Fruit fly (Drosophila melanogaster) whole organism, embryonic: ENCODE data around the gene CG32985.

Experiments used
- Adf1 ChIP-seq: fragments of 200-800 bp; sonication (Bioruptor generic); IDR thresholded peaks from 2 replicates; pipeline ENCODE4 v1.3.6; 2022; ENCODE audit warnings: missing biosample characterization, missing genetic modification characterization
- Aef1 ChIP-seq: fragments of 200-800 bp; sonication (Bioruptor generic); IDR thresholded peaks from 3 replicates; pipeline ENCODE4 v1.3.6; 2022; ENCODE audit warnings: missing biosample characterization, missing genetic modification characterization
- BtbVII ChIP-seq: fragments of 200-800 bp; sonication (Bioruptor generic); optimal IDR thresholded peaks from 3 replicates; lab custom pipeline; 2017; ENCODE audit warnings: missing biosample characterization, mild to moderate bottlenecking, missing genetic modification characterization
- CG10267 ChIP-seq: fragments of 200-800 bp; sonication (Bioruptor generic); optimal IDR thresholded peaks from 2 replicates; lab custom pipeline; 2018; ENCODE audit warnings: missing biosample characterization, mild to moderate bottlenecking, missing genetic modification characterization, moderate library complexity
- CG10979 ChIP-seq: fragments of 200-800 bp; sonication (Bioruptor generic); optimal IDR thresholded peaks from 2 replicates; lab custom pipeline; 2018; ENCODE audit warnings: missing biosample characterization, mild to moderate bottlenecking, missing genetic modification characterization, moderate library complexity
- CG11504 ChIP-seq: fragments of 200-800 bp; sonication (Bioruptor generic); optimal IDR thresholded peaks from 3 replicates; lab custom pipeline; 2019; ENCODE audit warnings: missing biosample characterization, mild to moderate bottlenecking, missing genetic modification characterization, moderate library complexity
- CG12071 ChIP-seq: fragments of 200-800 bp; sonication (Bioruptor generic); optimal IDR thresholded peaks from 3 replicates; lab custom pipeline; 2018; ENCODE audit warnings: missing biosample characterization, mild to moderate bottlenecking, missing genetic modification characterization
- CG12391 ChIP-seq: fragments of 200-800 bp; sonication (Bioruptor generic); optimal IDR thresholded peaks from 3 replicates; lab custom pipeline; 2018; ENCODE audit warnings: missing biosample characterization, mild to moderate bottlenecking, missing genetic modification characterization, moderate library complexity
- CG13123 ChIP-seq: fragments of 200-800 bp; sonication (Bioruptor generic); optimal IDR thresholded peaks from 2 replicates; lab custom pipeline; 2016; ENCODE audit warnings: missing biosample characterization, missing genetic modification characterization
- CG14441 ChIP-seq: fragments of 200-800 bp; sonication (Bioruptor generic); IDR thresholded peaks from 2 replicates; pipeline ENCODE4 v1.3.6; 2022; ENCODE audit warnings: missing biosample characterization, missing genetic modification characterization
- CG15479 ChIP-seq: fragments of 200-800 bp; sonication (Bioruptor generic); optimal IDR thresholded peaks from 3 replicates; lab custom pipeline; 2019; ENCODE audit warnings: missing biosample characterization, mild to moderate bottlenecking, missing genetic modification characterization, moderate library complexity
- CG15514 ChIP-seq: fragments of 200-800 bp; sonication (Bioruptor generic); optimal IDR thresholded peaks from 3 replicates; lab custom pipeline; 2017; ENCODE audit warnings: missing biosample characterization, missing genetic modification characterization, mild to moderate bottlenecking, moderate library complexity, missing genetic modification reagents
- CG15696 ChIP-seq: fragments of 200-800 bp; sonication (Bioruptor generic); optimal IDR thresholded peaks from 2 replicates; lab custom pipeline; 2019; ENCODE audit warnings: missing biosample characterization, mild to moderate bottlenecking, missing genetic modification characterization, moderate library complexity
- CG17912 ChIP-seq: fragments of 200-800 bp; sonication (Bioruptor generic); optimal IDR thresholded peaks from 2 replicates; lab custom pipeline; 2018; ENCODE audit warnings: missing biosample characterization, mild to moderate bottlenecking, missing genetic modification characterization
- CG18599 ChIP-seq: fragments of 200-800 bp; sonication (Bioruptor generic); optimal IDR thresholded peaks from 3 replicates; lab custom pipeline; 2017; ENCODE audit warnings: missing biosample characterization, missing genetic modification characterization, mild to moderate bottlenecking, moderate library complexity, missing genetic modification reagents
- CG2875 ChIP-seq: fragments of 200-800 bp; sonication (Bioruptor generic); optimal IDR thresholded peaks from 2 replicates; lab custom pipeline; 2017; ENCODE audit warnings: missing biosample characterization, mild to moderate bottlenecking, missing genetic modification characterization, missing genetic modification reagents
- CG30403 ChIP-seq: fragments of 200-800 bp; sonication (Bioruptor generic); optimal IDR thresholded peaks from 3 replicates; lab custom pipeline; 2016; ENCODE audit warnings: missing biosample characterization, missing genetic modification characterization
- CG32532 ChIP-seq: fragments of 200-800 bp; sonication (Bioruptor generic); IDR thresholded peaks from 2 replicates; pipeline ENCODE4 v1.3.6; 2022; ENCODE audit warnings: missing biosample characterization, missing genetic modification characterization
- CG3847 ChIP-seq: fragments of 200-800 bp; sonication (Bioruptor generic); IDR thresholded peaks from 2 replicates; pipeline ENCODE4 v1.3.6; 2022; ENCODE audit warnings: missing biosample characterization, missing genetic modification characterization
- CG7372 ChIP-seq: fragments of 200-800 bp; sonication (Bioruptor generic); IDR thresholded peaks from 2 replicates; pipeline ENCODE4 v1.3.6; 2022; ENCODE audit warnings: missing biosample characterization, missing genetic modification characterization
- CG8388 ChIP-seq: fragments of 200-800 bp; sonication (Bioruptor generic); optimal IDR thresholded peaks from 2 replicates; lab custom pipeline; 2019; ENCODE audit warnings: missing biosample characterization, mild to moderate bottlenecking, missing genetic modification characterization, moderate library complexity
- CG9727 ChIP-seq: fragments of 200-800 bp; sonication (Bioruptor generic); optimal IDR thresholded peaks from 3 replicates; lab custom pipeline; 2017; ENCODE audit warnings: missing biosample characterization, mild to moderate bottlenecking, missing genetic modification characterization
- Camta ChIP-seq: fragments of 200-800 bp; sonication (Bioruptor generic); optimal IDR thresholded peaks from 2 replicates; lab custom pipeline; 2016; ENCODE audit warnings: missing biosample characterization, missing genetic modification characterization
- CoRest ChIP-seq: fragments of 200-800 bp; sonication (Bioruptor generic); optimal IDR thresholded peaks from 3 replicates; lab custom pipeline; 2018; ENCODE audit warnings: missing biosample characterization, mild to moderate bottlenecking, missing genetic modification characterization, moderate library complexity
- D19A ChIP-seq: fragments of 200-800 bp; optimal IDR thresholded peaks from 3 replicates; lab custom pipeline; 2019; ENCODE audit warnings: missing biosample characterization, mild to moderate bottlenecking, missing genetic modification characterization, moderate library complexity
- D19B ChIP-seq: fragments of 200-800 bp; sonication (Bioruptor generic); optimal IDR thresholded peaks from 2 replicates; lab custom pipeline; 2017; ENCODE audit warnings: missing biosample characterization, mild to moderate bottlenecking, missing genetic modification characterization
- Dll ChIP-seq: fragments of 200-800 bp; sonication (Bioruptor generic); IDR thresholded peaks from 4 replicates; pipeline ENCODE4 v1.3.6; 2022; ENCODE audit warnings: missing biosample characterization, missing genetic modification characterization; ENCODE audit not compliant: partially characterized antibody
- Gsc ChIP-seq: fragments of 200-800 bp; sonication (Bioruptor generic); IDR thresholded peaks from 2 replicates; pipeline ENCODE4 v1.3.6; 2022; ENCODE audit warnings: missing biosample characterization, missing genetic modification characterization
- MBD-R2 ChIP-seq: fragments of 200-800 bp; sonication (Bioruptor generic); IDR thresholded peaks from 2 replicates; pipeline ENCODE4 v1.3.6; 2022; ENCODE audit warnings: missing biosample characterization, missing genetic modification characterization
- Meics ChIP-seq: fragments of 200-800 bp; sonication (Bioruptor generic); optimal IDR thresholded peaks from 2 replicates; lab custom pipeline; 2017; ENCODE audit warnings: missing biosample characterization, mild to moderate bottlenecking, missing genetic modification characterization
- Optix ChIP-seq: fragments of 200-800 bp; sonication (Bioruptor generic); IDR thresholded peaks from 3 replicates; pipeline ENCODE4 v1.3.6; 2022; ENCODE audit warnings: missing biosample characterization, missing genetic modification characterization
- Ssrp ChIP-seq: fragments of 200-800 bp; sonication (Bioruptor generic); optimal IDR thresholded peaks from 2 replicates; lab custom pipeline; 2018; ENCODE audit warnings: missing biosample characterization, mild to moderate bottlenecking, missing genetic modification characterization, moderate library complexity
- Taf1 ChIP-seq: fragments of 200-800 bp; sonication (Bioruptor generic); IDR thresholded peaks from 2 replicates; pipeline ENCODE4 v1.3.6; 2022; ENCODE audit warnings: missing biosample characterization, missing genetic modification characterization
- ac ChIP-seq: fragments of 200-800 bp; sonication (Bioruptor generic); optimal IDR thresholded peaks from 3 replicates; lab custom pipeline; 2017; ENCODE audit warnings: missing biosample characterization, mild to moderate bottlenecking, missing genetic modification characterization
- ap ChIP-seq: fragments of 200-800 bp; sonication (Bioruptor generic); IDR thresholded peaks from 2 replicates; pipeline ENCODE4 v1.3.6; 2022; ENCODE audit warnings: missing biosample characterization, missing genetic modification characterization
- ash1 ChIP-seq: fragments of 200-800 bp; sonication (Bioruptor generic); optimal IDR thresholded peaks from 2 replicates; lab custom pipeline; 2018; ENCODE audit warnings: missing biosample characterization, mild to moderate bottlenecking, missing genetic modification characterization
- caup ChIP-seq: fragments of 200-800 bp; sonication (Bioruptor generic); optimal IDR thresholded peaks from 3 replicates; lab custom pipeline; 2017; ENCODE audit warnings: missing biosample characterization, mild to moderate bottlenecking, missing genetic modification characterization, moderate library complexity; ENCODE audit not compliant: severe bottlenecking
- fd64A ChIP-seq: fragments of 200-800 bp; sonication (Bioruptor generic); optimal IDR thresholded peaks from 3 replicates; lab custom pipeline; 2018; ENCODE audit warnings: missing biosample characterization, mild to moderate bottlenecking, missing genetic modification characterization
- fu2 ChIP-seq: fragments of 200-800 bp; sonication (Bioruptor generic); optimal IDR thresholded peaks from 2 replicates; lab custom pipeline; 2016; ENCODE audit warnings: missing biosample characterization, missing genetic modification characterization
- gem ChIP-seq: fragments of 200-800 bp; sonication (Bioruptor generic); optimal IDR thresholded peaks from 2 replicates; lab custom pipeline; 2019; ENCODE audit warnings: missing biosample characterization, mild to moderate bottlenecking, missing genetic modification characterization, moderate library complexity
- grau ChIP-seq: fragments of 200-800 bp; optimal IDR thresholded peaks from 3 replicates; lab custom pipeline; 2019; ENCODE audit warnings: missing biosample characterization, mild to moderate bottlenecking, missing genetic modification characterization, moderate library complexity
- ham ChIP-seq: fragments of 200-800 bp; sonication (Bioruptor generic); IDR thresholded peaks from 2 replicates; pipeline ENCODE4 v1.3.6; 2022; ENCODE audit warnings: missing biosample characterization, missing genetic modification characterization
- insv ChIP-seq, 2 experiments: fragments of 200-800 bp; sonication (Bioruptor generic); optimal IDR thresholded peaks; 3 replicates each; lab custom pipeline; 2016 to 2018; ENCODE audit warnings: missing biosample characterization in 2 of 2, missing genetic modification characterization in 2 of 2
- lilli ChIP-seq: fragments of 200-800 bp; sonication (Bioruptor generic); optimal IDR thresholded peaks from 3 replicates; lab custom pipeline; 2016; ENCODE audit warnings: missing biosample characterization, missing genetic modification characterization
- lola ChIP-seq, 3 experiments: fragments of >200 bp in 2 of 3; fragments of 200-800 bp in 1 of 3; sonication (Bioruptor generic) in 1 of 3; optimal IDR thresholded peaks; 2 replicates each; lab custom pipeline; 2017 to 2019; ENCODE audit warnings: missing biosample characterization in 3 of 3, missing genetic modification characterization in 3 of 3, mild to moderate bottlenecking in 1 of 3, moderate library complexity in 1 of 3
- mirr ChIP-seq: fragments of 200-800 bp; sonication (Bioruptor generic); optimal IDR thresholded peaks from 3 replicates; lab custom pipeline; 2018; ENCODE audit warnings: missing biosample characterization, mild to moderate bottlenecking, missing genetic modification characterization
- sens ChIP-seq: fragments of 200-800 bp; sonication (Bioruptor generic); peaks from one replicate; lab custom pipeline; 2016; ENCODE audit warnings: missing biosample characterization, missing genetic modification characterization
- stc ChIP-seq: fragments of 200-800 bp; sonication (Bioruptor generic); IDR thresholded peaks from 2 replicates; pipeline ENCODE4 v1.3.6; 2022; ENCODE audit warnings: missing biosample characterization, missing genetic modification characterization
- tin ChIP-seq: fragments of 200-800 bp; sonication (Bioruptor generic); optimal IDR thresholded peaks from 3 replicates; lab custom pipeline; 2016; ENCODE audit warnings: missing biosample characterization, missing genetic modification characterization
- unc-4 ChIP-seq: fragments of 200-800 bp; sonication (Bioruptor generic); IDR thresholded peaks from 2 replicates; pipeline ENCODE4 v1.3.6; 2022; ENCODE audit warnings: missing biosample characterization, missing genetic modification characterization; ENCODE audit not compliant: partially characterized antibody

The CG32985 gene

DNA sequence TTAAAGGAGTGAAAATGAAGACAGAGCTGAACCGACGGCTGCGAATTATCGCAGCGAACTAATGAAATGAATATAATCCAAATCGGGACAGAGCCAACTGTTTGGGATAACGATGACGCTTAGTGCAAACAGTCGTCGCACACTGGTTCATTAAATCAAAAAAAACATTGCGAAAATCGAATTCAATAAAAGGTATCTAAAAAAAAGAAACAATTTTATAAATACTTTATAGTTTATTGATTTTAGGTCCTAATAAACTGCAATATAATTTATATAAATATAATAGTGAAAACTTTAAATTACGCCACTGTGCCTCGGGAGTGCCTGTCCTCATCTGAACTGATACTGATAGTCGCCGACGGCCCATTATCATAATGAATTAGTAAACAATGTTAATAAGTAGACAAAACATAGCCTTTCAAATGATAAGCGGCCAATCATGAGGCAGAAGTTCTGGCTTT, 3.3 kb upstream of the CG32985 start, which contains the start of gene CG31886 (continued):
- peak; percentile 15 for TF ChIP-seq BtbVII (GFP tag; lab: Kevin White, UChicago)
- no peak for TF ChIP-seq CG11504
- peak; percentile 40 for TF ChIP-seq CG30403 (GFP tag; lab: Kevin White, UChicago)
- TF ChIP-seq CG14441 = peak; percentile 32; the same call in 1 of the 2 replicates
- TF ChIP-seq CG15514 = peak; percentile 14
- peak; percentile 61 for TF ChIP-seq CG8388 (GFP tag; lab: Kevin White, UChicago)
- TF ChIP-seq Dll (GFP tag; lab: Robert Waterston, UW) = no peak
- TF ChIP-seq insv (GFP tag; optimal IDR thresholded peaks at IDR 0.05; lab: Kevin White, UChicago) = no peak
- peak; percentile 21 for TF ChIP-seq lilli
- peak; percentile 52; the same call in 1 of the 2 replicates for TF ChIP-seq Taf1
- no peak for TF ChIP-seq Aef1
- no peak for TF ChIP-seq Gsc (GFP tag; lab: Robert Waterston, UW)
- no peak for TF ChIP-seq fd64A
- TF ChIP-seq Meics (GFP tag; lab: Kevin White, UChicago) = peak; percentile 30
- no peak for TF ChIP-seq ash1 (GFP tag; lab: Kevin White, UChicago)
- peak; percentile 22 for TF ChIP-seq Ssrp (tag; lab: Kevin White, UChicago)
- peak; percentile 62 for TF ChIP-seq CG18599 (GFP tag; lab: Kevin White, UChicago)
- TF ChIP-seq CG17912 = no peak
- no peak for TF ChIP-seq D19A (tag; lab: Kevin White, UChicago)
- TF ChIP-seq CG13123 (GFP tag; lab: Kevin White, UChicago) = no peak
- no peak for TF ChIP-seq CoRest (tag; lab: Kevin White, UChicago)
- TF ChIP-seq lola (GFP tag; optimal IDR thresholded peaks at IDR 0.05; lab: Kevin White, UChicago) = peak in 1 of 3 experiments; percentile 17
- no peak; the same call in 1 of the 2 replicates for TF ChIP-seq Adf1 (GFP tag; lab: Robert Waterston, UW)
- no peak for TF ChIP-seq fu2 (GFP tag; lab: Kevin White, UChicago)
- no peak for TF ChIP-seq CG2875 (GFP tag; lab: Kevin White, UChicago)
- peak; percentile 30 for TF ChIP-seq CG9727 (GFP tag; lab: Kevin White, UChicago)
- peak; percentile 27 for TF ChIP-seq CG10979 (tag; lab: Kevin White, UChicago)
- peak; percentile 4 for TF ChIP-seq tin (GFP tag; lab: Kevin White, UChicago)
- no peak for TF ChIP-seq CG12071 (GFP tag; lab: Kevin White, UChicago)
- peak; percentile 3 for TF ChIP-seq CG10267
- TF ChIP-seq caup = peak; percentile 18
- TF ChIP-seq sens (GFP tag; lab: Kevin White, UChicago) = peak; percentile 78
- TF ChIP-seq CG15696 (tag; lab: Kevin White, UChicago) = peak; percentile 16
- TF ChIP-seq MBD-R2 = peak; percentile 21; the same call in 1 of the 2 replicates
- TF ChIP-seq unc-4 = no peak
- TF ChIP-seq D19B (GFP tag; lab: Kevin White, UChicago) = no peak
- peak; percentile 28; the same call in 1 of the 2 replicates for TF ChIP-seq CG7372 (GFP tag; lab: Robert Waterston, UW)
- no peak for TF ChIP-seq CG15479 (GFP tag; lab: Kevin White, UChicago)
- TF ChIP-seq CG32532 (GFP tag; lab: Robert Waterston, UW) = peak; percentile 43; the same call in 1 of the 2 replicates
- no peak for TF ChIP-seq Optix
- peak; percentile 21 for TF ChIP-seq CG12391 (tag; lab: Kevin White, UChicago)
- peak; percentile 55 for TF ChIP-seq gem
- TF ChIP-seq mirr = peak; percentile 13
- TF ChIP-seq ap (GFP tag; lab: Robert Waterston, UW) = 0 out of 2 replicates have a peak, but pooled peaks have one; percentile 14
- TF ChIP-seq ham = no peak
- TF ChIP-seq Camta (GFP tag; lab: Kevin White, UChicago) = no peak
- TF ChIP-seq grau (tag; lab: Kevin White, UChicago) = peak; percentile 6
- no peak for TF ChIP-seq CG3847
- TF ChIP-seq ac = no peak
- 0 out of 2 replicates have a peak, but pooled peaks have one; percentile 52 for TF ChIP-seq stc (GFP tag; lab: Robert Waterston, UW)
